Worm (Caenorhabditis elegans) whole organism, L2 larva: ENCODE measurements around the gene F01G12.18.

ENCODE experiments used
- C34F6.9 ChIP-seq: fragments of 150-350 bp; optimal IDR thresholded peaks from 2 replicates; lab custom pipeline; 2014; ENCODE audit warnings: missing biosample characterization, missing genetic modification characterization
- F13H6.1 ChIP-seq: sonication (generic microtip); optimal IDR thresholded peaks from 2 replicates; lab custom pipeline; 2016; ENCODE audit warnings: missing genetic modification characterization, missing compliant biosample characterization
- R02D3.7 ChIP-seq: fragments of 150-350 bp; optimal IDR thresholded peaks from 2 replicates; lab custom pipeline; 2014; ENCODE audit warnings: missing biosample characterization, missing genetic modification characterization
- Y55F3AM.14 ChIP-seq: fragments of 200-800 bp; sonication (Bioruptor generic); optimal IDR thresholded peaks from 2 replicates; lab custom pipeline; 2018; ENCODE audit warnings: mild to moderate bottlenecking, missing genetic modification characterization, missing compliant biosample characterization
- ZK546.5 ChIP-seq: sonication (generic microtip); optimal IDR thresholded peaks from 2 replicates; lab custom pipeline; 2017; ENCODE audit warnings: missing biosample characterization, missing genetic modification characterization
- alr-1 ChIP-seq: fragments of 150-350 bp; optimal IDR thresholded peaks from 2 replicates; lab custom pipeline; 2014; ENCODE audit warnings: missing biosample characterization, missing genetic modification characterization
- aly-2 ChIP-seq: fragments of 150-350 bp; optimal IDR thresholded peaks from 2 replicates; lab custom pipeline; 2014; ENCODE audit warnings: missing biosample characterization, missing genetic modification characterization
- ama-1 ChIP-seq: fragments of 150-350 bp; optimal IDR thresholded peaks from 2 replicates; lab custom pipeline; 2018; ENCODE audit warnings: inconsistent platforms
- blmp-1 ChIP-seq: sonication (generic microtip); optimal IDR thresholded peaks from 2 replicates; lab custom pipeline; 2017; ENCODE audit warnings: missing genetic modification characterization, mild to moderate bottlenecking, missing compliant biosample characterization, antibody characterized with exemption, moderate library complexity; ENCODE audit not compliant: insufficient read depth
- ceh-16 ChIP-seq: fragments of 150-350 bp; optimal IDR thresholded peaks from 2 replicates; lab custom pipeline; 2014; ENCODE audit warnings: missing biosample characterization, missing genetic modification characterization
- ceh-82 ChIP-seq: fragments of 150-350 bp; optimal IDR thresholded peaks from 2 replicates; lab custom pipeline; 2014; ENCODE audit warnings: missing biosample characterization, missing genetic modification characterization
- crh-2 ChIP-seq: sonication (generic microtip); optimal IDR thresholded peaks from 2 replicates; lab custom pipeline; 2017; ENCODE audit warnings: missing biosample characterization, missing genetic modification characterization
- dmd-4 ChIP-seq: sonication (generic microtip); optimal IDR thresholded peaks from 2 replicates; lab custom pipeline; 2017; ENCODE audit warnings: missing biosample characterization, missing genetic modification characterization
- egl-27 ChIP-seq: sonication (generic microtip); optimal IDR thresholded peaks from 3 replicates; lab custom pipeline; 2017; ENCODE audit warnings: missing biosample characterization, missing genetic modification reagents, missing genetic modification characterization
- elt-1 ChIP-seq: fragments of 150-350 bp; optimal IDR thresholded peaks from 2 replicates; lab custom pipeline; 2014; ENCODE audit warnings: missing biosample characterization, missing genetic modification characterization
- fos-1 ChIP-seq: fragments of 150-350 bp; optimal IDR thresholded peaks from 2 replicates; lab custom pipeline; 2014; ENCODE audit warnings: missing biosample characterization, missing genetic modification characterization
- gmeb-1 ChIP-seq: fragments of 150-350 bp; optimal IDR thresholded peaks from 2 replicates; lab custom pipeline; 2014; ENCODE audit warnings: missing biosample characterization, missing genetic modification characterization
- lin-11 ChIP-seq: fragments of 150-350 bp; sonication (generic microtip); optimal IDR thresholded peaks from 2 replicates; lab custom pipeline; 2014; ENCODE audit warnings: missing biosample characterization, missing genetic modification characterization, inconsistent platforms, mixed read lengths
- lin-13 ChIP-seq: fragments of 150-350 bp; optimal IDR thresholded peaks from 2 replicates; lab custom pipeline; 2014; ENCODE audit warnings: missing biosample characterization, missing genetic modification reagents, missing genetic modification characterization
- lin-39 ChIP-seq: fragments of 150-350 bp; optimal IDR thresholded peaks from 2 replicates; lab custom pipeline; 2014; ENCODE audit warnings: missing biosample characterization, missing genetic modification reagents, missing genetic modification characterization
- lsy-2 ChIP-seq, 2 experiments: fragments of 150-350 bp in 1 of 2; sonication (generic microtip) in 1 of 2; optimal IDR thresholded peaks; 2 replicates each; lab custom pipeline; 2014 to 2017; ENCODE audit warnings: missing biosample characterization in 2 of 2, missing genetic modification characterization in 2 of 2
- mab-5 ChIP-seq: fragments of 150-350 bp; optimal IDR thresholded peaks from 2 replicates; lab custom pipeline; 2014; ENCODE audit warnings: missing biosample characterization, missing genetic modification characterization
- mbf-1 ChIP-seq: sonication (generic microtip); optimal IDR thresholded peaks from 2 replicates; lab custom pipeline; 2017; ENCODE audit warnings: missing biosample characterization, missing genetic modification characterization
- mdl-1 ChIP-seq, 2 experiments: fragments of 150-350 bp in 1 of 2; sonication (generic microtip) in 1 of 2; optimal IDR thresholded peaks; 2 replicates each; lab custom pipeline; 2017; ENCODE audit warnings: missing biosample characterization in 2 of 2, missing genetic modification characterization in 2 of 2
- nhr-10 ChIP-seq: sonication (generic microtip); optimal IDR thresholded peaks from 2 replicates; lab custom pipeline; 2017; ENCODE audit warnings: missing biosample characterization, missing genetic modification characterization
- nhr-11 ChIP-seq: fragments of 150-350 bp; optimal IDR thresholded peaks from 2 replicates; lab custom pipeline; 2014; ENCODE audit warnings: missing biosample characterization, missing genetic modification characterization
- nhr-12 ChIP-seq: fragments of 150-350 bp; optimal IDR thresholded peaks from 2 replicates; lab custom pipeline; 2014; ENCODE audit warnings: missing biosample characterization, missing genetic modification characterization
- nhr-129 ChIP-seq: fragments of 150-350 bp; optimal IDR thresholded peaks from 2 replicates; lab custom pipeline; 2014; ENCODE audit warnings: missing biosample characterization, missing genetic modification characterization
- nhr-21 ChIP-seq: fragments of 150-350 bp; optimal IDR thresholded peaks from 2 replicates; lab custom pipeline; 2014; ENCODE audit warnings: missing biosample characterization, missing genetic modification characterization
- nhr-23 ChIP-seq: fragments of 150-350 bp; optimal IDR thresholded peaks from 2 replicates; lab custom pipeline; 2014; ENCODE audit warnings: missing biosample characterization, missing genetic modification reagents, missing genetic modification characterization
- nhr-237 ChIP-seq: fragments of 150-350 bp; optimal IDR thresholded peaks from 2 replicates; lab custom pipeline; 2014; ENCODE audit warnings: missing biosample characterization, missing genetic modification characterization
- nhr-25 ChIP-seq: fragments of 150-350 bp; sonication (generic microtip); optimal IDR thresholded peaks from 3 replicates; lab custom pipeline; 2014; ENCODE audit warnings: missing biosample characterization, missing genetic modification characterization
- nhr-6 ChIP-seq: fragments of 150-350 bp; optimal IDR thresholded peaks from 2 replicates; lab custom pipeline; 2014; ENCODE audit warnings: missing biosample characterization, missing genetic modification characterization
- nhr-77 ChIP-seq: fragments of 150-350 bp; optimal IDR thresholded peaks from 2 replicates; lab custom pipeline; 2014; ENCODE audit warnings: missing biosample characterization, missing genetic modification characterization
- peb-1 ChIP-seq: fragments of 150-350 bp; optimal IDR thresholded peaks from 2 replicates; lab custom pipeline; 2014; ENCODE audit warnings: missing biosample characterization, missing genetic modification characterization
- sem-4 ChIP-seq: fragments of 150-350 bp; optimal IDR thresholded peaks from 2 replicates; lab custom pipeline; 2014; ENCODE audit warnings: missing biosample characterization, missing genetic modification reagents, missing genetic modification characterization
- sma-3 ChIP-seq: sonication (generic microtip); optimal IDR thresholded peaks from 2 replicates; lab custom pipeline; 2016; ENCODE audit warnings: missing genetic modification reagents, missing genetic modification characterization, missing compliant biosample characterization
- sma-9 ChIP-seq, 2 experiments: fragments of 150-350 bp in 1 of 2; sonication (generic microtip) in 1 of 2; optimal IDR thresholded peaks; 2 replicates each; lab custom pipeline; 2014 to 2016; ENCODE audit warnings: missing genetic modification characterization in 2 of 2, mild to moderate bottlenecking in 1 of 2, missing biosample characterization in 1 of 2, missing compliant biosample characterization in 1 of 2, missing genetic modification reagents in 1 of 2, moderate library complexity in 1 of 2
- snpc-4 ChIP-seq: fragments of 150-350 bp; optimal IDR thresholded peaks from 2 replicates; lab custom pipeline; 2014; ENCODE audit warnings: missing biosample characterization, missing genetic modification characterization
- unc-39 ChIP-seq: fragments of 150-350 bp; optimal IDR thresholded peaks from 2 replicates; lab custom pipeline; 2014; ENCODE audit warnings: missing biosample characterization, missing genetic modification characterization
- unc-55 ChIP-seq: fragments of 150-350 bp; sonication (generic microtip); optimal IDR thresholded peaks from 3 replicates; lab custom pipeline; 2014; ENCODE audit warnings: missing biosample characterization, missing genetic modification reagents, missing genetic modification characterization
- unc-62 ChIP-seq: fragments of 150-350 bp; optimal IDR thresholded peaks from 2 replicates; lab custom pipeline; 2014; ENCODE audit warnings: missing biosample characterization, missing genetic modification reagents, missing genetic modification characterization
- zag-1 ChIP-seq: fragments of 150-350 bp; optimal IDR thresholded peaks from 2 replicates; lab custom pipeline; 2014; ENCODE audit warnings: missing biosample characterization, missing genetic modification characterization
- ztf-1 ChIP-seq: fragments of 200-800 bp; sonication (Bioruptor generic); conservative IDR thresholded peaks from 2 replicates; pipeline ENCODE4 v1.3.6; 2022; ENCODE audit warnings: missing genetic modification characterization, missing compliant biosample characterization
- ztf-11 ChIP-seq: sonication (generic microtip); optimal IDR thresholded peaks from 2 replicates; lab custom pipeline; 2017; ENCODE audit warnings: missing biosample characterization, missing genetic modification characterization
- ztf-4 ChIP-seq: fragments of 150-350 bp; optimal IDR thresholded peaks from 2 replicates; lab custom pipeline; 2014; ENCODE audit warnings: missing biosample characterization, missing genetic modification characterization

F01G12.18 gene

ce11 chrX:16398420-16398925 is at the start of gene F01G12.18:
F01G12.18 (minus strand) TSS chrX:16398470.
- TF ChIP-seq mbf-1 (tag; lab: Kevin White, UChicago) (no peak), dmd-4 (tag; lab: Kevin White, UChicago) (no peak), mdl-1 (tag; optimal IDR thresholded peaks at IDR 0.05; lab: Kevin White, UChicago) (no peak), nhr-6 (no peak), gmeb-1 (no peak), elt-1 (tag; lab: Kevin White, UChicago) (no peak), sma-3 (GFP tag; lab: Kevin White, UChicago) (no peak), ztf-1 (GFP tag; lab: Robert Waterston, UW) (no peak), nhr-12 (tag; lab: Kevin White, UChicago) (no peak), ztf-4 (tag; lab: Kevin White, UChicago) (no peak)

ce11 chrX:16447116-16447515 is 48.8 kb upstream of the F01G12.18 start:
- TF ChIP-seq elt-1 (tag; lab: Kevin White, UChicago) (no peak), gmeb-1 (no peak), F13H6.1 (tag; lab: Kevin White, UChicago) (no peak), fos-1 (tag; lab: Kevin White, UChicago) (no peak), ztf-11 (no peak), mab-5 (tag; lab: Kevin White, UChicago) (no peak), mdl-1 (tag; optimal IDR thresholded peaks at IDR 0.05; lab: Kevin White, UChicago) (no peak), ceh-16 (tag; lab: Kevin White, UChicago) (no peak), unc-62 (GFP tag; lab: Kevin White, UChicago) (no peak), unc-55 (GFP tag; lab: Kevin White, UChicago) (no peak), unc-39 (no peak), snpc-4 (tag; lab: Kevin White, UChicago) (no peak), ZK546.5 (no peak), ama-1 (lab: Kevin White, UChicago) (no peak), nhr-10 (tag; lab: Kevin White, UChicago) (no peak)

ce11 chrX:16445793-16446248 is 47.6 kb upstream of the F01G12.18 start, which contains the start of gene twf-2:
twf-2 (plus strand) TSS chrX:16446197.
- TF ChIP-seq sem-4 (peak; percentile 49), nhr-77 (tag; lab: Kevin White, UChicago) (no peak), dmd-4 (tag; lab: Kevin White, UChicago) (no peak), lin-13 (GFP tag; lab: Kevin White, UChicago) (peak; percentile 52), ZK546.5 (no peak), R02D3.7 (tag; lab: Kevin White, UChicago) (no peak), nhr-25 (tag; lab: Kevin White, UChicago) (peak; percentile 55), nhr-23 (no peak), nhr-10 (tag; lab: Kevin White, UChicago) (no peak), nhr-12 (tag; lab: Kevin White, UChicago) (no peak), mab-5 (tag; lab: Kevin White, UChicago) (peak; percentile 69), alr-1 (tag; lab: Kevin White, UChicago) (no peak), sma-3 (GFP tag; lab: Kevin White, UChicago) (peak; percentile 63), egl-27 (tag; lab: Kevin White, UChicago) (no peak), snpc-4 (tag; lab: Kevin White, UChicago) (peak; percentile 71), lin-39 (no peak), mdl-1 (tag; optimal IDR thresholded peaks at IDR 0.05; lab: Kevin White, UChicago) (peak; percentile 69 to 79), aly-2 (tag; lab: Kevin White, UChicago) (no peak), unc-55 (GFP tag; lab: Kevin White, UChicago) (peak; percentile 85), ztf-1 (GFP tag; lab: Robert Waterston, UW) (no peak), gmeb-1 (peak; percentile 60), C34F6.9 (tag; lab: Kevin White, UChicago) (peak; percentile 78), nhr-129 (tag; lab: Kevin White, UChicago) (peak; percentile 82), crh-2 (tag; lab: Kevin White, UChicago) (peak; percentile 78), ztf-11 (no peak), nhr-21 (tag; lab: Kevin White, UChicago) (peak; percentile 60), nhr-11 (tag; lab: Kevin White, UChicago) (no peak), nhr-237 (tag; lab: Kevin White, UChicago) (no peak), ztf-4 (tag; lab: Kevin White, UChicago) (no peak), mbf-1 (tag; lab: Kevin White, UChicago) (no peak), sma-9 (GFP tag; optimal IDR thresholded peaks at IDR 0.05; lab: Kevin White, UChicago) (peak; percentile 83), sma-9 (tag; optimal IDR thresholded peaks at IDR 0.05; lab: Kevin White, UChicago) (no peak), ceh-82 (tag; lab: Kevin White, UChicago) (no peak), Y55F3AM.14 (GFP tag; lab: Kevin White, UChicago) (peak; percentile 48), blmp-1 (tag; lab: Kevin White, UChicago) (no peak), nhr-6 (peak; percentile 64), fos-1 (tag; lab: Kevin White, UChicago) (peak; percentile 66), peb-1 (peak; percentile 27), lsy-2 (tag; optimal IDR thresholded peaks at IDR 0.05; lab: Kevin White, UChicago) (peak; percentile 34 to 74), zag-1 (tag; lab: Kevin White, UChicago) (peak; percentile 50), lin-11 (tag; lab: Kevin White, UChicago) (peak; percentile 50), unc-62 (GFP tag; lab: Kevin White, UChicago) (no peak), F13H6.1 (tag; lab: Kevin White, UChicago) (peak; percentile 91), elt-1 (tag; lab: Kevin White, UChicago) (no peak)
